Fruit fly (Drosophila melanogaster) whole organism, embryonic: ENCODE data around the gene RhoBTB.
A peak's percentile ranks its signal among the peaks of the same experiment; 100 is the strongest.

Experiments used
- CG10431 ChIP-seq: fragments of 200-800 bp; sonication (Bioruptor generic); optimal IDR thresholded peaks from 3 replicates; lab custom pipeline; 2018; ENCODE audit warnings: missing biosample characterization, mild to moderate bottlenecking, missing genetic modification characterization
- CG10979 ChIP-seq: fragments of 200-800 bp; sonication (Bioruptor generic); optimal IDR thresholded peaks from 2 replicates; lab custom pipeline; 2018; ENCODE audit warnings: missing biosample characterization, mild to moderate bottlenecking, missing genetic modification characterization, moderate library complexity
- CG11093 ChIP-seq: fragments of 200-800 bp; sonication (Bioruptor generic); IDR thresholded peaks from 3 replicates; pipeline ENCODE4 v1.3.6; 2022; ENCODE audit warnings: missing biosample characterization, missing genetic modification characterization
- CG11247 ChIP-seq: fragments of 200-800 bp; sonication (Bioruptor generic); IDR thresholded peaks from 2 replicates; pipeline ENCODE4 v1.3.6; 2022; ENCODE audit warnings: missing biosample characterization, missing genetic modification characterization
- CG1233 ChIP-seq: fragments of 200-800 bp; sonication (Bioruptor generic); optimal IDR thresholded peaks from 4 replicates; lab custom pipeline; 2018; ENCODE audit warnings: missing biosample characterization, mild to moderate bottlenecking, missing genetic modification characterization
- CG13123 ChIP-seq: fragments of 200-800 bp; sonication (Bioruptor generic); optimal IDR thresholded peaks from 2 replicates; lab custom pipeline; 2016; ENCODE audit warnings: missing biosample characterization, missing genetic modification characterization
- CG14050 ChIP-seq: fragments of 200-800 bp; sonication (Bioruptor generic); IDR thresholded peaks from 3 replicates; pipeline ENCODE4 v1.3.6; 2022; ENCODE audit warnings: missing biosample characterization, missing genetic modification characterization
- CG14710 ChIP-seq: fragments of 200-800 bp; sonication (Bioruptor generic); optimal IDR thresholded peaks from 3 replicates; lab custom pipeline; 2019; ENCODE audit warnings: missing biosample characterization, mild to moderate bottlenecking, missing genetic modification characterization, moderate library complexity
- CG14860 ChIP-seq: fragments of 200-800 bp; sonication (Bioruptor generic); IDR thresholded peaks from 3 replicates; pipeline ENCODE4 v1.3.6; 2022; ENCODE audit warnings: missing biosample characterization, missing genetic modification characterization; ENCODE audit not compliant: partially characterized antibody
- CG15011 ChIP-seq: fragments of 200-800 bp; sonication (Bioruptor generic); optimal IDR thresholded peaks from 3 replicates; lab custom pipeline; 2018; ENCODE audit warnings: missing biosample characterization, mild to moderate bottlenecking, missing genetic modification characterization
- CG15479 ChIP-seq: fragments of 200-800 bp; sonication (Bioruptor generic); optimal IDR thresholded peaks from 3 replicates; lab custom pipeline; 2019; ENCODE audit warnings: missing biosample characterization, mild to moderate bottlenecking, missing genetic modification characterization, moderate library complexity
- CG15696 ChIP-seq: fragments of 200-800 bp; sonication (Bioruptor generic); optimal IDR thresholded peaks from 2 replicates; lab custom pipeline; 2019; ENCODE audit warnings: missing biosample characterization, mild to moderate bottlenecking, missing genetic modification characterization, moderate library complexity
- CG16779 ChIP-seq: fragments of 200-800 bp; sonication (Bioruptor generic); IDR thresholded peaks from 2 replicates; pipeline ENCODE4 v1.3.6; 2022; ENCODE audit warnings: missing biosample characterization, missing genetic modification characterization
- CG16863 ChIP-seq: fragments of 200-800 bp; sonication (Bioruptor generic); optimal IDR thresholded peaks from 3 replicates; lab custom pipeline; 2016; ENCODE audit warnings: missing biosample characterization, missing genetic modification characterization
- CG30431 ChIP-seq: fragments of 200-800 bp; sonication (Bioruptor generic); optimal IDR thresholded peaks from 2 replicates; lab custom pipeline; 2017; ENCODE audit warnings: missing biosample characterization, missing genetic modification characterization
- CG31224 ChIP-seq: fragments of 200-800 bp; sonication (Bioruptor generic); IDR thresholded peaks from 2 replicates; pipeline ENCODE4 v1.3.6; 2022; ENCODE audit warnings: missing biosample characterization, missing genetic modification characterization
- CG3838 ChIP-seq: fragments of 200-800 bp; sonication (Bioruptor generic); optimal IDR thresholded peaks from 3 replicates; lab custom pipeline; 2016; ENCODE audit warnings: missing biosample characterization, missing genetic modification characterization
- CG4328 ChIP-seq: fragments of 200-800 bp; sonication (Bioruptor generic); optimal IDR thresholded peaks from 3 replicates; lab custom pipeline; 2017; ENCODE audit warnings: missing biosample characterization, missing genetic modification reagents, missing genetic modification characterization
- CG43689 ChIP-seq: fragments of 200-800 bp; sonication (Bioruptor generic); IDR thresholded peaks from 2 replicates; pipeline ENCODE4 v1.3.6; 2022; ENCODE audit warnings: missing biosample characterization, missing genetic modification characterization
- CG4854 ChIP-seq: fragments of 200-800 bp; sonication (Bioruptor generic); optimal IDR thresholded peaks from 2 replicates; lab custom pipeline; 2016; ENCODE audit warnings: missing biosample characterization, missing genetic modification characterization, inconsistent platforms
- CG5180 ChIP-seq: fragments of 200-800 bp; sonication (Bioruptor generic); optimal IDR thresholded peaks from 3 replicates; lab custom pipeline; 2017; ENCODE audit warnings: missing biosample characterization, missing genetic modification characterization, mild to moderate bottlenecking, moderate library complexity, missing genetic modification reagents
- CG9727 ChIP-seq: fragments of 200-800 bp; sonication (Bioruptor generic); optimal IDR thresholded peaks from 3 replicates; lab custom pipeline; 2017; ENCODE audit warnings: missing biosample characterization, mild to moderate bottlenecking, missing genetic modification characterization
- CG9797 ChIP-seq: fragments of 200-800 bp; sonication (Bioruptor generic); optimal IDR thresholded peaks from 3 replicates; lab custom pipeline; 2018; ENCODE audit warnings: missing biosample characterization, mild to moderate bottlenecking, missing genetic modification characterization
- CG9817 ChIP-seq: fragments of 200-800 bp; sonication (Bioruptor generic); optimal IDR thresholded peaks from 2 replicates; lab custom pipeline; 2018; ENCODE audit warnings: missing biosample characterization, mild to moderate bottlenecking, missing genetic modification characterization, moderate library complexity
- CTCF ChIP-seq: fragments of 200-800 bp; sonication (Bioruptor generic); optimal IDR thresholded peaks from 2 replicates; lab custom pipeline; 2017; ENCODE audit warnings: missing biosample characterization, mild to moderate bottlenecking, missing genetic modification characterization, moderate library complexity
- D19A ChIP-seq: fragments of 200-800 bp; optimal IDR thresholded peaks from 3 replicates; lab custom pipeline; 2019; ENCODE audit warnings: missing biosample characterization, mild to moderate bottlenecking, missing genetic modification characterization, moderate library complexity
- Dip3 ChIP-seq: fragments of 200-800 bp; sonication (Bioruptor generic); optimal IDR thresholded peaks from 3 replicates; lab custom pipeline; 2016; ENCODE audit warnings: missing biosample characterization, missing genetic modification characterization
- H2.0 ChIP-seq: fragments of 200-800 bp; sonication (Bioruptor generic); IDR thresholded peaks from 2 replicates; pipeline ENCODE4 v1.3.6; 2022; ENCODE audit warnings: missing biosample characterization, missing genetic modification characterization
- Hr39 ChIP-seq: fragments of >200 bp; optimal IDR thresholded peaks from 2 replicates; lab custom pipeline; 2017
- Jarid2 ChIP-seq: fragments of 200-800 bp; sonication (Bioruptor generic); optimal IDR thresholded peaks from 3 replicates; lab custom pipeline; 2017; ENCODE audit warnings: mild to moderate bottlenecking, missing biosample characterization, missing genetic modification reagents, missing genetic modification characterization
- Pdp1 ChIP-seq, 2 experiments: fragments of 200-800 bp; sonication (Bioruptor generic); optimal IDR thresholded peaks; 3 replicates each; lab custom pipeline; 2016; ENCODE audit warnings: missing biosample characterization in 2 of 2, missing genetic modification characterization in 2 of 2, mild to moderate bottlenecking in 1 of 2, moderate library complexity in 1 of 2
- Sry-δ ChIP-seq: fragments of 200-800 bp; sonication (Bioruptor generic); optimal IDR thresholded peaks from 2 replicates; lab custom pipeline; 2016; ENCODE audit warnings: missing biosample characterization, missing genetic modification characterization
- cwo ChIP-seq: fragments of 200-800 bp; sonication (Bioruptor generic); optimal IDR thresholded peaks from 3 replicates; lab custom pipeline; 2017; ENCODE audit warnings: missing biosample characterization, missing genetic modification characterization, mild to moderate bottlenecking, moderate library complexity, missing genetic modification reagents
- dati ChIP-seq: fragments of 200-800 bp; sonication (Bioruptor generic); IDR thresholded peaks from 2 replicates; pipeline ENCODE4 v1.3.6; 2022; ENCODE audit warnings: missing biosample characterization, missing genetic modification characterization
- disco-r ChIP-seq: fragments of 200-800 bp; sonication (Bioruptor generic); optimal IDR thresholded peaks from 2 replicates; lab custom pipeline; 2016; ENCODE audit warnings: missing biosample characterization, missing genetic modification characterization
- fd96Cb ChIP-seq: fragments of 200-800 bp; sonication (Bioruptor generic); optimal IDR thresholded peaks from 2 replicates; lab custom pipeline; 2018; ENCODE audit warnings: missing biosample characterization, mild to moderate bottlenecking, missing genetic modification characterization, moderate library complexity
- gce ChIP-seq: fragments of 200-800 bp; sonication (Bioruptor generic); IDR thresholded peaks from 3 replicates; pipeline ENCODE4 v1.3.6; 2022; ENCODE audit warnings: missing biosample characterization, missing genetic modification characterization
- grn ChIP-seq: fragments of 200-800 bp; sonication (Bioruptor generic); optimal IDR thresholded peaks from 3 replicates; lab custom pipeline; 2017; ENCODE audit warnings: missing biosample characterization, missing genetic modification characterization
- hth ChIP-seq: fragments of >200 bp; optimal IDR thresholded peaks from 2 replicates; lab custom pipeline; 2017; ENCODE audit warnings: inconsistent platforms
- klu ChIP-seq: fragments of 200-800 bp; sonication (Bioruptor generic); IDR thresholded peaks from 2 replicates; pipeline ENCODE4 v1.3.6; 2022; ENCODE audit warnings: missing biosample characterization, missing genetic modification characterization
- lbe ChIP-seq: fragments of 200-800 bp; sonication (Bioruptor generic); optimal IDR thresholded peaks from 2 replicates; lab custom pipeline; 2016; ENCODE audit warnings: missing biosample characterization, mild to moderate bottlenecking, missing genetic modification characterization
- luna ChIP-seq: fragments of 200-800 bp; sonication (Bioruptor generic); optimal IDR thresholded peaks from 2 replicates; lab custom pipeline; 2016; ENCODE audit warnings: missing biosample characterization, missing genetic modification characterization
- pan ChIP-seq, 4 experiments: fragments of >200 bp in 3 of 4; fragments of 200-800 bp in 1 of 4; sonication (Bioruptor generic) in 1 of 4; optimal IDR thresholded peaks in 3 of 4; IDR thresholded peaks in 1 of 4; 2 replicates each; pipeline versions ENCODE4 v1.3.6 to Lab custom; 2017 to 2022; ENCODE audit warnings: missing biosample characterization in 2 of 4, missing genetic modification characterization in 2 of 4, mixed read lengths in 1 of 4
- pb ChIP-seq: fragments of 200-800 bp; sonication (Bioruptor generic); optimal IDR thresholded peaks from 3 replicates; lab custom pipeline; 2016; ENCODE audit warnings: missing biosample characterization, missing genetic modification characterization
- sna ChIP-seq: fragments of 200-800 bp; sonication (Bioruptor generic); IDR thresholded peaks from 2 replicates; pipeline ENCODE4 v1.3.6; 2022; ENCODE audit warnings: missing biosample characterization, missing genetic modification characterization; ENCODE audit not compliant: partially characterized antibody
- tgo ChIP-seq: fragments of 200-800 bp; sonication (Bioruptor generic); IDR thresholded peaks from 3 replicates; pipeline ENCODE4 v1.3.6; 2022; ENCODE audit warnings: missing biosample characterization, missing genetic modification characterization
- tup ChIP-seq: fragments of 200-800 bp; sonication (Bioruptor generic); optimal IDR thresholded peaks from 2 replicates; lab custom pipeline; 2016; ENCODE audit warnings: missing biosample characterization, mild to moderate bottlenecking, missing genetic modification characterization, moderate library complexity
- tx ChIP-seq: fragments of 200-800 bp; sonication (Bioruptor generic); optimal IDR thresholded peaks from 2 replicates; lab custom pipeline; 2016; ENCODE audit warnings: missing biosample characterization, missing genetic modification characterization
- usp ChIP-seq: fragments of >200 bp; optimal IDR thresholded peaks from 2 replicates; lab custom pipeline; 2017; ENCODE audit warnings: missing biosample characterization, missing genetic modification characterization
- zf30C ChIP-seq: fragments of 200-800 bp; sonication (Bioruptor generic); optimal IDR thresholded peaks from 3 replicates; lab custom pipeline; 2018; ENCODE audit warnings: missing biosample characterization, mild to moderate bottlenecking, missing genetic modification characterization

The RhoBTB gene

DNA sequence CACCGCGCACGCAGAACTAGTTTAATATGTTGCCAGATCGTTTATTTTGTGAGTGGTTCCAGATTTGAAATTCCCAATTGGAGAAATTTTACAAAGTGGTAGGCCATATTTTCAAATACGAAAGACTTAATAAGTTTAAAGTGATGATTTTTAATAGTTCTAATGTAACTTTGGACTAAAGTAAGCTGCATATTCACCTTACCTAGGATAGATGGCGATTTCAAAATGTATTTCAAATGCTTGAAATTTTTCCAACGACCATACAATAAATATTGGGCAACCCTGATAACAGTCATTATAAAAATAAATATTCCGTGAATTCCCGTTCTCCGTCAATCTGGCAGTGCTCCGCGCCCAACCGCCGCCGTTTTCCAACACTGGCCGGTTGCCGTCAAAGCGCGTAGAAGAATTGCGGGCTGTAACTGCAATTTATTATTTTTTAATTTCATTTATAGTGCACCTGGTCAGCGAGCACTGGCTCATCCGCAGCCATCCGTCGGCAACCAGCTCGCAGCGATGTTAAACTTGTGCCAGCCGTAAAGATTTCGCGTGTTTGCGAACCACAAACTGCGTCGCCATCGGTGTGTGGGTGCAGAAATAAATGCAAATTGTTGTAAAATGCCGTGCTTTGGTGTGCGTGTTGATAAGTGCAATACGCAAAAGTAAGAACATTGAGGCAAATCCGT, at the start of gene RhoBTB, which contains the start of gene Ide:
TSS of gene RhoBTB (plus strand) at position 365 of the 686 bp plus-strand sequence.
TSS of gene Ide (minus strand) at position 19 of the 686 bp plus-strand sequence.
- TF ChIP-seq Dip3 (GFP tag; lab: Kevin White, UChicago), result peak; percentile 93
- TF ChIP-seq lbe, result peak; percentile 37
- peak; percentile 75 for TF ChIP-seq CG1233
- peak; percentile 55 for TF ChIP-seq CG4854 (GFP tag; lab: Kevin White, UChicago)
- TF ChIP-seq tx (GFP tag; lab: Kevin White, UChicago), result peak; percentile 79
- TF ChIP-seq CG3838, result peak; percentile 36
- TF ChIP-seq CTCF, result peak; percentile 30
- peak; percentile 77 for TF ChIP-seq CG9727 (GFP tag; lab: Kevin White, UChicago)
- TF ChIP-seq H2.0 (GFP tag; lab: Robert Waterston, UW), result 0 out of 2 replicates have a peak, but pooled peaks have one; percentile 41
- no peak for TF ChIP-seq gce (GFP tag; lab: Robert Waterston, UW)
- TF ChIP-seq CG5180 (GFP tag; lab: Kevin White, UChicago), result no peak
- TF ChIP-seq CG9817 (tag; lab: Kevin White, UChicago), result peak; percentile 95
- TF ChIP-seq grn (GFP tag; lab: Kevin White, UChicago), result no peak
- peak; percentile 47 for TF ChIP-seq tup (GFP tag; lab: Kevin White, UChicago)
- peak; percentile 80 for TF ChIP-seq luna (GFP tag; lab: Kevin White, UChicago)
- TF ChIP-seq CG4328, result peak; percentile 76
- peak; percentile 66 for TF ChIP-seq Sry-δ (GFP tag; lab: Kevin White, UChicago)
- no peak for TF ChIP-seq CG43689 (GFP tag; lab: Robert Waterston, UW)
- peak; percentile 33; the same call in 1 of the 3 replicates for TF ChIP-seq CG14050
- peak; percentile 52 for TF ChIP-seq CG10979
- TF ChIP-seq CG16779 (GFP tag; lab: Robert Waterston, UW), result no peak
- TF ChIP-seq CG14710, result peak; percentile 87
- no peak for TF ChIP-seq pan (optimal IDR thresholded peaks at IDR 0.05; lab: Kevin White, UChicago)
- peak in 1 of 2 experiments; percentile 58 for TF ChIP-seq pan (GFP tag; optimal IDR thresholded peaks at IDR 0.05 in 1 of 2, IDR thresholded peaks at IDR 0.05 in 1 of 2)
- TF ChIP-seq D19A (tag; lab: Kevin White, UChicago), result no peak
- TF ChIP-seq Pdp1 (GFP tag; optimal IDR thresholded peaks at IDR 0.05; lab: Kevin White, UChicago), result peak; percentile 80 to 90
- TF ChIP-seq Jarid2 (GFP tag; lab: Kevin White, UChicago), result peak; percentile 41
- no peak for TF ChIP-seq dati
- peak; percentile 51 for TF ChIP-seq disco-r (GFP tag; lab: Kevin White, UChicago)
- TF ChIP-seq pb (GFP tag; lab: Kevin White, UChicago), result peak; percentile 61
- TF ChIP-seq CG10431 (GFP tag; lab: Kevin White, UChicago), result peak; percentile 36
- TF ChIP-seq zf30C (GFP tag; lab: Kevin White, UChicago), result no peak
- TF ChIP-seq usp (GFP tag; lab: Kevin White, UChicago), result no peak
- TF ChIP-seq sna, result no peak
- TF ChIP-seq fd96Cb (tag; lab: Kevin White, UChicago), result peak; percentile 72
- TF ChIP-seq CG30431 (GFP tag; lab: Kevin White, UChicago), result peak; percentile 56
- TF ChIP-seq CG11247, result peak; percentile 69
- TF ChIP-seq CG15479 (GFP tag; lab: Kevin White, UChicago), result peak; percentile 64
- TF ChIP-seq CG14860 (GFP tag; lab: Robert Waterston, UW), result no peak
- no peak for TF ChIP-seq hth (lab: Kevin White, UChicago)
- peak; percentile 52 for TF ChIP-seq CG13123
- peak; percentile 64 for TF ChIP-seq CG31224 (GFP tag; lab: Robert Waterston, UW)
- peak; percentile 72 for TF ChIP-seq CG15696 (tag; lab: Kevin White, UChicago)
- peak; percentile 73 for TF ChIP-seq klu
- TF ChIP-seq tgo (GFP tag; lab: Robert Waterston, UW), result peak; percentile 66
- TF ChIP-seq CG11093 (GFP tag; lab: Robert Waterston, UW), result peak; percentile 70; the same call in 1 of the 3 replicates
- TF ChIP-seq CG16863, result peak; percentile 70
- no peak for TF ChIP-seq CG15011 (GFP tag; lab: Kevin White, UChicago)
- peak; percentile 36 for TF ChIP-seq Hr39 (lab: Kevin White, UChicago)
- peak; percentile 58 for TF ChIP-seq cwo (GFP tag; lab: Kevin White, UChicago)
- peak; percentile 22 for TF ChIP-seq CG9797 (GFP tag; lab: Kevin White, UChicago)
